Fruit fly (Drosophila melanogaster): ENCODE data around the gene PolA1.
A peak's percentile ranks its signal among the peaks of the same experiment; 100 is the strongest.

Gene PolA1

dm6 chr3R:21630226-21630857, 41.2 kb downstream of the PolA1 start:
- TF ChIP-seq OdsH (GFP tag; optimal IDR thresholded peaks at IDR 0.05) (no peak), CG34406 (GFP tag; optimal IDR thresholded peaks at IDR 0.05) (no peak), CG8319 (GFP tag; optimal IDR thresholded peaks at IDR 0.05) (no peak), CG32006 (GFP tag; optimal IDR thresholded peaks at IDR 0.05) (no peak), Hr38 (GFP tag; optimal IDR thresholded peaks at IDR 0.05) (no peak), CG31627 (GFP tag; optimal IDR thresholded peaks at IDR 0.05) (no peak), dsx (GFP tag; optimal IDR thresholded peaks at IDR 0.05; ENCODE audit: poor library complexity, severe bottlenecking) (peak; percentile 60), Sox14 (GFP tag; optimal IDR thresholded peaks at IDR 0.05) (peak; percentile 14), Gug (GFP tag; IDR thresholded peaks at IDR 0.05) (no peak), Hr39 (GFP tag; optimal IDR thresholded peaks at IDR 0.05) (no peak), CG15336 (GFP tag; IDR thresholded peaks at IDR 0.05) (no peak), CG16779 (tag; optimal IDR thresholded peaks at IDR 0.05) (peak; percentile 70), Eip78C (GFP tag) (peak; percentile 70), CG9139 (GFP tag; optimal IDR thresholded peaks at IDR 0.05) (peak; percentile 18), CG6808 (GFP tag; optimal IDR thresholded peaks at IDR 0.05) (peak; percentile 53), CG6792 (GFP tag; optimal IDR thresholded peaks at IDR 0.05) (no peak), Sox102F (GFP tag; optimal IDR thresholded peaks at IDR 0.05) (peak; percentile 48), Blimp-1 (GFP tag; optimal IDR thresholded peaks at IDR 0.05) (peak; percentile 90), CG6276 (GFP tag; optimal IDR thresholded peaks at IDR 0.05) (peak; percentile 64), Hr4 (GFP tag; optimal IDR thresholded peaks at IDR 0.05) (no peak), CG10669 (GFP tag; optimal IDR thresholded peaks at IDR 0.05) (no peak), ss (GFP tag; optimal IDR thresholded peaks at IDR 0.05) (peak; percentile 61 to 66), topi (GFP tag; optimal IDR thresholded peaks at IDR 0.05) (no peak), Ets96B (tag; optimal IDR thresholded peaks at IDR 0.05) (peak; percentile 22), Eip75B (GFP tag; optimal IDR thresholded peaks at IDR 0.05) (peak; percentile 10), CG11294 (GFP tag; IDR thresholded peaks at IDR 0.05) (no peak), svp (GFP tag) (no peak), pdm3 (GFP tag; optimal IDR thresholded peaks at IDR 0.05) (no peak), Eip93F (GFP tag; optimal IDR thresholded peaks at IDR 0.05) (peak; percentile 1), CG11902 (GFP tag; optimal IDR thresholded peaks at IDR 0.05) (no peak), eg (GFP tag; IDR thresholded peaks at IDR 0.05) (no peak), CG7368 (GFP tag; optimal IDR thresholded peaks at IDR 0.05) (no peak), Met (GFP tag; optimal IDR thresholded peaks at IDR 0.05) (peak; percentile 39), net (GFP tag; optimal IDR thresholded peaks at IDR 0.05) (no peak), esn (GFP tag; optimal IDR thresholded peaks at IDR 0.05) (no peak), achi (GFP tag; optimal IDR thresholded peaks at IDR 0.05) (no peak), fd85E (GFP tag; optimal IDR thresholded peaks at IDR 0.05) (no peak), spab (GFP tag; optimal IDR thresholded peaks at IDR 0.05) (peak; percentile 0), Lpt (GFP tag; optimal IDR thresholded peaks at IDR 0.05) (peak; percentile 60), salr (GFP tag; optimal IDR thresholded peaks at IDR 0.05) (no peak), acj6 (GFP tag; optimal IDR thresholded peaks at IDR 0.05) (no peak), CG6854 (GFP tag; optimal IDR thresholded peaks at IDR 0.05) (peak; percentile 52), CG3919 (GFP tag; optimal IDR thresholded peaks at IDR 0.05) (peak; percentile 8), CG11762 (GFP tag; optimal IDR thresholded peaks at IDR 0.05; ENCODE audit: insufficient read depth) (no peak), CG10631 (GFP tag; optimal IDR thresholded peaks at IDR 0.05) (no peak), Sox15 (GFP tag; optimal IDR thresholded peaks at IDR 0.05) (no peak), vri (GFP tag; optimal IDR thresholded peaks at IDR 0.05) (peak; percentile 49), dac (GFP tag; optimal IDR thresholded peaks at IDR 0.05) (no peak)
